Worm (Caenorhabditis elegans) whole organism, L1 larva: Measurements from ENCODE around the gene K10H10.4.
A peak's percentile ranks its signal among the peaks of the same experiment; 100 is the strongest.

Experiments
- C04F5.9 ChIP-seq: sonication (generic microtip); optimal IDR thresholded peaks from 2 replicates; lab custom pipeline; 2016; ENCODE audit warnings: missing genetic modification characterization, missing compliant biosample characterization
- F16B12.6 ChIP-seq: fragments of 150-350 bp; optimal IDR thresholded peaks from 2 replicates; lab custom pipeline; 2014; ENCODE audit warnings: missing biosample characterization, missing genetic modification characterization
- Y116A8C.19 ChIP-seq: sonication (generic microtip); optimal IDR thresholded peaks from 2 replicates; lab custom pipeline; 2016; ENCODE audit warnings: missing compliant biosample characterization, missing genetic modification characterization, borderline replicate concordance
- aha-1 ChIP-seq: fragments of 150-350 bp; optimal IDR thresholded peaks from 2 replicates; lab custom pipeline; 2014; ENCODE audit warnings: missing biosample characterization, missing genetic modification characterization
- alr-1 ChIP-seq: fragments of 200-800 bp; sonication (Bioruptor generic); optimal IDR thresholded peaks from 2 replicates; lab custom pipeline; 2018; ENCODE audit warnings: borderline replicate concordance, mild to moderate bottlenecking, missing genetic modification characterization, missing compliant biosample characterization
- aly-2 ChIP-seq: fragments of 150-350 bp; optimal IDR thresholded peaks from 2 replicates; lab custom pipeline; 2014; ENCODE audit warnings: missing biosample characterization, missing genetic modification characterization
- ama-1 ChIP-seq: fragments of 150-350 bp; optimal IDR thresholded peaks from 2 replicates; lab custom pipeline; 2014
- blmp-1 ChIP-seq: fragments of 150-350 bp; optimal IDR thresholded peaks from 2 replicates; lab custom pipeline; 2014; ENCODE audit warnings: missing biosample characterization, missing genetic modification characterization
- ceh-63 ChIP-seq: fragments of 200-800 bp; sonication (Bioruptor generic); optimal IDR thresholded peaks from 2 replicates; lab custom pipeline; 2018; ENCODE audit warnings: mild to moderate bottlenecking, missing genetic modification characterization, missing compliant biosample characterization
- ceh-88 ChIP-seq: fragments of 200-800 bp; sonication (Bioruptor generic); IDR thresholded peaks from 2 replicates; pipeline ENCODE4 v1.3.6; 2022; ENCODE audit warnings: missing genetic modification characterization, missing compliant biosample characterization
- ceh-90 ChIP-seq: sonication (generic microtip); optimal IDR thresholded peaks from 2 replicates; lab custom pipeline; 2016; ENCODE audit warnings: missing genetic modification characterization, missing compliant biosample characterization
- dpl-1 ChIP-seq, 3 experiments: fragments of 150-350 bp in 2 of 3; sonication (generic microtip) in 1 of 3; optimal IDR thresholded peaks; 2 replicates each; lab custom pipeline; 2014 to 2017; ENCODE audit warnings: missing biosample characterization in 3 of 3, missing genetic modification characterization in 3 of 3, missing genetic modification reagents in 3 of 3
- dsc-1 ChIP-seq: sonication (generic microtip); optimal IDR thresholded peaks from 2 replicates; lab custom pipeline; 2016; ENCODE audit warnings: mild to moderate bottlenecking, missing genetic modification characterization, missing compliant biosample characterization
- efl-1 ChIP-seq, 4 experiments: fragments of 150-350 bp; optimal IDR thresholded peaks in 3 of 4; peaks in 1 of 4; 1 replicate in 1 of 4; 2 replicates in 3 of 4; lab custom pipeline; 2014; ENCODE audit warnings: missing biosample characterization in 2 of 4, missing genetic modification characterization in 2 of 4, missing genetic modification reagents in 2 of 4
- egl-27 ChIP-seq, 2 experiments: fragments of 150-350 bp in 1 of 2; sonication (generic microtip); optimal IDR thresholded peaks; 3 replicates each; lab custom pipeline; 2017 to 2018; ENCODE audit warnings: missing biosample characterization in 2 of 2, missing genetic modification characterization in 2 of 2, missing genetic modification reagents in 2 of 2
- elt-2 ChIP-seq: sonication (generic microtip); optimal IDR thresholded peaks from 2 replicates; lab custom pipeline; 2016; ENCODE audit warnings: missing genetic modification characterization, mild to moderate bottlenecking, inconsistent platforms, missing compliant biosample characterization, missing genetic modification reagents
- elt-3 ChIP-seq, 6 experiments: fragments of 150-350 bp in 1 of 6; sonication (generic microtip); optimal IDR thresholded peaks; 2 replicates each; lab custom pipeline; 2017 to 2018; ENCODE audit warnings: missing biosample characterization in 6 of 6, missing genetic modification characterization in 6 of 6, inconsistent platforms in 1 of 6
- ets-5 ChIP-seq: fragments of 200-800 bp; sonication (Bioruptor generic); IDR thresholded peaks from 2 replicates; pipeline ENCODE4 v1.3.6; 2022; ENCODE audit warnings: missing genetic modification characterization, missing compliant biosample characterization
- fkh-10 ChIP-seq: sonication (generic microtip); optimal IDR thresholded peaks from 2 replicates; lab custom pipeline; 2017; ENCODE audit warnings: missing biosample characterization, missing genetic modification reagents, missing genetic modification characterization
- fkh-4 ChIP-seq: sonication (generic microtip); optimal IDR thresholded peaks from 2 replicates; lab custom pipeline; 2016; ENCODE audit warnings: missing compliant biosample characterization, missing genetic modification characterization, borderline replicate concordance
- fos-1 ChIP-seq: fragments of 150-350 bp; optimal IDR thresholded peaks from 2 replicates; lab custom pipeline; 2014; ENCODE audit warnings: missing biosample characterization, missing genetic modification characterization
- isw-1 ChIP-seq: fragments of 200-800 bp; sonication (Bioruptor generic); IDR thresholded peaks from 2 replicates; pipeline ENCODE4 v1.3.6; 2022; ENCODE audit warnings: missing genetic modification characterization, missing compliant biosample characterization
- jun-1 ChIP-seq: fragments of 150-350 bp; optimal IDR thresholded peaks from 2 replicates; lab custom pipeline; 2014; ENCODE audit warnings: missing biosample characterization, missing genetic modification reagents, missing genetic modification characterization
- lin-13 ChIP-seq: fragments of 150-350 bp; optimal IDR thresholded peaks from 2 replicates; lab custom pipeline; 2014; ENCODE audit warnings: missing biosample characterization, missing genetic modification reagents, missing genetic modification characterization
- lin-14 ChIP-seq: fragments of 200-800 bp; sonication (Bioruptor generic); optimal IDR thresholded peaks from 2 replicates; lab custom pipeline; 2018; ENCODE audit warnings: mild to moderate bottlenecking, missing genetic modification characterization, moderate library complexity, missing compliant biosample characterization
- lin-35 ChIP-seq, 2 experiments: fragments of 150-350 bp; optimal IDR thresholded peaks; 2 replicates each; lab custom pipeline; 2014; ENCODE audit warnings: missing biosample characterization in 2 of 2, missing genetic modification characterization in 2 of 2, missing genetic modification reagents in 2 of 2
- lin-39 ChIP-seq: fragments of 150-350 bp; optimal IDR thresholded peaks from 2 replicates; lab custom pipeline; 2014; ENCODE audit warnings: missing biosample characterization, missing genetic modification reagents, missing genetic modification characterization
- lsy-2 ChIP-seq, 2 experiments: fragments of 150-350 bp; optimal IDR thresholded peaks; 2 replicates each; lab custom pipeline; 2014; ENCODE audit warnings: missing biosample characterization in 2 of 2, missing genetic modification characterization in 2 of 2
- mdl-1 ChIP-seq, 2 experiments: fragments of 150-350 bp; optimal IDR thresholded peaks; 2 replicates each; lab custom pipeline; 2014 to 2017; ENCODE audit warnings: missing biosample characterization in 2 of 2, missing genetic modification characterization in 2 of 2, inconsistent platforms in 1 of 2
- nhr-11 ChIP-seq: fragments of 150-350 bp; optimal IDR thresholded peaks from 2 replicates; lab custom pipeline; 2014; ENCODE audit warnings: missing biosample characterization, missing genetic modification characterization
- nhr-12 ChIP-seq: sonication (generic microtip); optimal IDR thresholded peaks from 2 replicates; lab custom pipeline; 2017; ENCODE audit warnings: missing biosample characterization, missing genetic modification characterization
- nhr-19 ChIP-seq: fragments of 200-800 bp; sonication (Bioruptor generic); conservative IDR thresholded peaks from 2 replicates; pipeline ENCODE4 v1.3.6; 2022; ENCODE audit warnings: missing genetic modification characterization, missing compliant biosample characterization
- nhr-20 ChIP-seq: sonication (generic microtip); optimal IDR thresholded peaks from 2 replicates; lab custom pipeline; 2016; ENCODE audit warnings: mild to moderate bottlenecking, missing genetic modification characterization, missing compliant biosample characterization
- nhr-47 ChIP-seq: sonication (generic microtip); optimal IDR thresholded peaks from 2 replicates; lab custom pipeline; 2016; ENCODE audit warnings: mild to moderate bottlenecking, missing genetic modification characterization, moderate library complexity, missing compliant biosample characterization
- nhr-77 ChIP-seq: fragments of 150-350 bp; optimal IDR thresholded peaks from 2 replicates; lab custom pipeline; 2014; ENCODE audit warnings: missing biosample characterization, missing genetic modification characterization
- nhr-84 ChIP-seq: sonication (generic microtip); optimal IDR thresholded peaks from 2 replicates; lab custom pipeline; 2017; ENCODE audit warnings: missing biosample characterization, missing genetic modification characterization
- nhr-90 ChIP-seq: sonication (generic microtip); optimal IDR thresholded peaks from 2 replicates; lab custom pipeline; 2016; ENCODE audit warnings: mild to moderate bottlenecking, missing genetic modification characterization, missing compliant biosample characterization; ENCODE audit not compliant: poor library complexity
- pag-3 ChIP-seq: sonication (generic microtip); optimal IDR thresholded peaks from 2 replicates; lab custom pipeline; 2017; ENCODE audit warnings: missing genetic modification characterization, mild to moderate bottlenecking, missing compliant biosample characterization, antibody characterized with exemption, borderline replicate concordance; ENCODE audit not compliant: insufficient read depth
- skn-1 ChIP-seq: fragments of 150-350 bp; optimal IDR thresholded peaks from 2 replicates; lab custom pipeline; 2014; ENCODE audit warnings: missing biosample characterization, missing genetic modification characterization
- snu-23 ChIP-seq: sonication (generic microtip); optimal IDR thresholded peaks from 2 replicates; lab custom pipeline; 2016; ENCODE audit warnings: missing genetic modification characterization, missing compliant biosample characterization
- sox-4 ChIP-seq: sonication (generic microtip); optimal IDR thresholded peaks from 2 replicates; lab custom pipeline; 2016; ENCODE audit warnings: missing genetic modification characterization, missing compliant biosample characterization
- swsn-7 ChIP-seq: sonication (generic microtip); optimal IDR thresholded peaks from 2 replicates; lab custom pipeline; 2016; ENCODE audit warnings: missing genetic modification characterization, missing compliant biosample characterization
- unc-130 ChIP-seq: fragments of 150-350 bp; optimal IDR thresholded peaks from 2 replicates; lab custom pipeline; 2017; ENCODE audit warnings: missing biosample characterization, missing genetic modification characterization, inconsistent platforms
- unc-30 ChIP-seq: sonication (generic microtip); optimal IDR thresholded peaks from 2 replicates; lab custom pipeline; 2017; ENCODE audit warnings: missing biosample characterization, missing genetic modification characterization
- unc-86 ChIP-seq: sonication (generic microtip); optimal IDR thresholded peaks from 2 replicates; lab custom pipeline; 2016; ENCODE audit warnings: missing genetic modification characterization, missing compliant biosample characterization
- xbp-1 ChIP-seq: sonication (generic microtip); optimal IDR thresholded peaks from 2 replicates; lab custom pipeline; 2016; ENCODE audit warnings: missing genetic modification characterization, missing compliant biosample characterization

K10H10.4 gene

DNA sequence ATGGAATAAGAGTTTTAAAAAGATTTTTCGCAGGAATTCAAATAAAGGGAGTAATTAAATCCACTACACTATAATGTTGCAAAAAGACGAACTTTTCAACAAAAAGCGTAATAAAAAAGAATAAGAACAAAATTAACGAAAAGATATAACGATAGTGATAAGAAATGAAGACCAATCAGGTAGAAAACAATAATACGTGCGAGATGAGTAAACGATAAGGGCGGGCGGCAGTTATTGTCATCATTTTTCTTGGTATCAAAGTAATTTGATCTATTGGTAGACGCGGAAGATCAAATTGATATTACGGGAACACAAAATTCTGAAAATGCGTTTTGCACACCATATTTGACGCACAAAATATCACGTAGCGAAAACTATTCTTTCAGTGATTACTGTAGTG, 5.8 kb upstream of the K10H10.4 start (continued):
- peak; percentile 19 for TF ChIP-seq lin-14 (GFP tag; lab: Kevin White, UChicago)
- TF ChIP-seq jun-1 = no peak
- TF ChIP-seq ceh-63 (GFP tag; lab: Kevin White, UChicago) = no peak
- no peak for TF ChIP-seq C04F5.9 (tag; lab: Kevin White, UChicago)
- TF ChIP-seq nhr-77 (tag; lab: Kevin White, UChicago) = no peak
- TF ChIP-seq elt-3 (tag; optimal IDR thresholded peaks at IDR 0.05; lab: Kevin White, UChicago) = peak in 1 of 6 experiments; percentile 2
- TF ChIP-seq unc-130 (tag; lab: Kevin White, UChicago) = no peak
- no peak for TF ChIP-seq nhr-47 (tag; lab: Kevin White, UChicago)
- TF ChIP-seq xbp-1 (tag; lab: Kevin White, UChicago) = no peak
- TF ChIP-seq fos-1 (tag; lab: Kevin White, UChicago) = no peak

DNA sequence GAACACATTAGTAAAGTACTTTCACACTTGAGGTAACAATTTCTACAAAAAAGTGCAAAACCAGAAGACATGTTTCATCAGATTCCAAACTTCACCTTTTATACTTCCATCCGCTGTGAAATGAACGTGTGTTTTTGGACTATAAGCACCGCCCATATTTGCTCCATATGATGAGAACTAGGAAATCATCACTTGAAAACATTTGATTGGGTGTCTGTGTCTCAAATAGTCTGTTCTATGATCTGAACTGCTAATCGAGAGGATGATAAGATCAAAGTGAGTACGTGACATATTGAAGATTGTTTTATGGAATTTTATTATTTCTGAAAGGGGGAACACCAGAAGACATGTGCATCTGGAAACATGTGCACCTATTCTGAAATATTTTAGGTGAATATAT, 4.9 kb upstream of the K10H10.4 start:
- 0 out of 2 replicates have a peak, but pooled peaks have one; percentile 14 for TF ChIP-seq nhr-19 (GFP tag; lab: Robert Waterston, UW)
- TF ChIP-seq nhr-90 (tag; lab: Kevin White, UChicago) = peak; percentile 12
- TF ChIP-seq blmp-1 = peak; percentile 39
- TF ChIP-seq snu-23 (GFP tag; lab: Kevin White, UChicago) = peak; percentile 9
- TF ChIP-seq skn-1 (tag; lab: Kevin White, UChicago) = peak; percentile 44
- TF ChIP-seq egl-27 (tag; optimal IDR thresholded peaks at IDR 0.05; lab: Kevin White, UChicago) = no peak
- no peak for TF ChIP-seq nhr-84 (tag; lab: Kevin White, UChicago)
- TF ChIP-seq isw-1 = no peak
- TF ChIP-seq lin-14 (GFP tag; lab: Kevin White, UChicago) = peak; percentile 34
- peak in 4 of 6 experiments; percentile 22 to 47 (median 31) for TF ChIP-seq elt-3 (tag; optimal IDR thresholded peaks at IDR 0.05; lab: Kevin White, UChicago)
- TF ChIP-seq sox-4 (tag; lab: Kevin White, UChicago) = no peak
- no peak for TF ChIP-seq nhr-11 (tag; lab: Kevin White, UChicago)
- TF ChIP-seq lin-35 (GFP tag; optimal IDR thresholded peaks at IDR 0.05; lab: Kevin White, UChicago) = no peak
- no peak for TF ChIP-seq efl-1 (optimal IDR thresholded peaks at IDR 0.05; lab: Kevin White, UChicago)
- peak in 1 of 2 experiments; percentile 27 for TF ChIP-seq efl-1 (GFP tag; optimal IDR thresholded peaks at IDR 0.05 in 1 of 2; lab: Kevin White, UChicago)
- TF ChIP-seq nhr-20 (tag; lab: Kevin White, UChicago) = peak; percentile 45
- no peak for TF ChIP-seq ceh-88 (GFP tag; lab: Robert Waterston, UW)

DNA sequence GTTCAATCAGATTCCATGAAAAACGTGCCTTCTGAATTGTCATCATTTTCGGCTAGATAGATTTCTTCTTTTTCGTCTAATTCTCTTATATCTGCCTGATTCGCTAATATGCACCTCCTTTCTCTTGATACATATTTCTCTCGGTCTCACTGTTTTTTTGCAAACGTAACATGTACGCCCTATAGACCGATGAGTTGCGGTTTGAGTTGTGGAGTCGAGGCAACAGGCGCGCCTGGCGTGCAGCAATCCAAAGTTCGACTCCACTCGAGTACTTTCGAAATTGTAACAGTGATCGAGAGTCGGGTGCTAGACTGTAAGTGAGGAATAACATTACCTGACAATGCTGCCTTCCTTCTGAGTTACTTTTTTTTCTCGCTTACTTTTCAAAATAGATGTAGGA, 3.4 kb upstream of the K10H10.4 start:
- TF ChIP-seq aha-1 = peak; percentile 45
- peak; percentile 97 for TF ChIP-seq nhr-77 (tag; lab: Kevin White, UChicago)
- TF ChIP-seq elt-2 (tag; lab: Kevin White, UChicago) = peak; percentile 65
- no peak for TF ChIP-seq isw-1
- TF ChIP-seq lin-39 (tag; lab: Kevin White, UChicago) = no peak
- no peak for TF ChIP-seq pag-3 (tag; lab: Kevin White, UChicago)
- peak; percentile 74 for TF ChIP-seq swsn-7 (tag; lab: Kevin White, UChicago)
- TF ChIP-seq unc-30 (tag; lab: Kevin White, UChicago) = no peak
- peak; percentile 7 for TF ChIP-seq C04F5.9 (tag; lab: Kevin White, UChicago)
- peak; percentile 97 for TF ChIP-seq skn-1 (tag; lab: Kevin White, UChicago)
- peak; percentile 67 to 92 for TF ChIP-seq lsy-2 (tag; optimal IDR thresholded peaks at IDR 0.05; lab: Kevin White, UChicago)
- TF ChIP-seq elt-3 (tag; optimal IDR thresholded peaks at IDR 0.05; lab: Kevin White, UChicago) = peak in 3 of 6 experiments; percentile 32 to 83 (median 55)
- TF ChIP-seq aly-2 = peak; percentile 66
- TF ChIP-seq ama-1 (lab: Kevin White, UChicago) = no peak
- peak; percentile 33 for TF ChIP-seq unc-86
- TF ChIP-seq mdl-1 (tag; optimal IDR thresholded peaks at IDR 0.05; lab: Kevin White, UChicago) = peak in 1 of 2 experiments; percentile 86
- TF ChIP-seq alr-1 (tag; lab: Kevin White, UChicago) = no peak
- TF ChIP-seq lin-13 (GFP tag; lab: Kevin White, UChicago) = peak; percentile 32
- TF ChIP-seq blmp-1 = peak; percentile 76
- no peak for TF ChIP-seq ets-5
- peak; percentile 92 for TF ChIP-seq nhr-20 (tag; lab: Kevin White, UChicago)
- TF ChIP-seq F16B12.6 = peak; percentile 50
- peak; percentile 30 to 67 (median 58) for TF ChIP-seq dpl-1 (GFP tag; optimal IDR thresholded peaks at IDR 0.05; lab: Kevin White, UChicago)
- peak; percentile 8 for TF ChIP-seq fkh-10 (GFP tag; lab: Kevin White, UChicago)
- peak; percentile 88 for TF ChIP-seq snu-23 (GFP tag; lab: Kevin White, UChicago)
- peak; percentile 56 to 85 for TF ChIP-seq lin-35 (GFP tag; optimal IDR thresholded peaks at IDR 0.05; lab: Kevin White, UChicago)
- TF ChIP-seq fkh-4 = no peak
- TF ChIP-seq nhr-12 = no peak
- TF ChIP-seq Y116A8C.19 (tag; lab: Kevin White, UChicago) = no peak
- TF ChIP-seq ceh-90 (tag; lab: Kevin White, UChicago) = peak; percentile 53
- TF ChIP-seq dsc-1 (tag; lab: Kevin White, UChicago) = peak; percentile 67
- peak; percentile 69 for TF ChIP-seq lin-14 (GFP tag; lab: Kevin White, UChicago)
